Worm (Caenorhabditis elegans) whole organism, midembryonic: ENCODE measurements around the gene F46B6.5.

Experiments used
- flt-1 ChIP-seq: fragments of 200-800 bp; sonication (Bioruptor generic); IDR thresholded peaks from 2 replicates; pipeline ENCODE4 v1.3.6; 2022; ENCODE audit warnings: missing genetic modification characterization, missing compliant biosample characterization
- klf-2 ChIP-seq: fragments of 200-800 bp; sonication (Bioruptor generic); conservative IDR thresholded peaks from 2 replicates; pipeline ENCODE4 v1.3.6; 2022; ENCODE audit warnings: missing genetic modification reagents, missing genetic modification characterization, missing compliant biosample characterization
- ref-1 ChIP-seq: fragments of 200-800 bp; sonication (Bioruptor generic); conservative IDR thresholded peaks from 2 replicates; pipeline ENCODE4 v1.3.6; 2022; ENCODE audit warnings: missing genetic modification reagents, missing genetic modification characterization, missing compliant biosample characterization
- tab-1 ChIP-seq: fragments of 200-800 bp; sonication (Bioruptor generic); IDR thresholded peaks from 2 replicates; pipeline ENCODE4 v1.3.6; 2022; ENCODE audit warnings: missing genetic modification characterization, missing compliant biosample characterization

ce11 chrV:9739402-9739801 lies 43.5 kb downstream of the F46B6.5 start, which contains the start of gene marc-1:
- TF ChIP-seq klf-2 (GFP tag; lab: Robert Waterston, UW): no peak
- no peak for TF ChIP-seq flt-1 (GFP tag; lab: Robert Waterston, UW)
- TF ChIP-seq tab-1 (GFP tag; lab: Robert Waterston, UW): no peak
- no peak for TF ChIP-seq ref-1
